Worm (Caenorhabditis elegans) whole organism, L2 larva: ENCODE measurements around the gene F19H8.2.

Experiments
- aly-2 ChIP-seq: fragments of 150-350 bp; optimal IDR thresholded peaks from 2 replicates; lab custom pipeline; 2014; ENCODE audit warnings: missing biosample characterization, missing genetic modification characterization
- blmp-1 ChIP-seq: sonication (generic microtip); optimal IDR thresholded peaks from 2 replicates; lab custom pipeline; 2017; ENCODE audit warnings: missing genetic modification characterization, mild to moderate bottlenecking, missing compliant biosample characterization, antibody characterized with exemption, moderate library complexity; ENCODE audit not compliant: insufficient read depth
- fos-1 ChIP-seq: fragments of 150-350 bp; optimal IDR thresholded peaks from 2 replicates; lab custom pipeline; 2014; ENCODE audit warnings: missing biosample characterization, missing genetic modification characterization
- lin-11 ChIP-seq: fragments of 150-350 bp; sonication (generic microtip); optimal IDR thresholded peaks from 2 replicates; lab custom pipeline; 2014; ENCODE audit warnings: missing biosample characterization, missing genetic modification characterization, inconsistent platforms, mixed read lengths
- lin-13 ChIP-seq: fragments of 150-350 bp; optimal IDR thresholded peaks from 2 replicates; lab custom pipeline; 2014; ENCODE audit warnings: missing biosample characterization, missing genetic modification reagents, missing genetic modification characterization
- lin-39 ChIP-seq: fragments of 150-350 bp; optimal IDR thresholded peaks from 2 replicates; lab custom pipeline; 2014; ENCODE audit warnings: missing biosample characterization, missing genetic modification reagents, missing genetic modification characterization
- mbf-1 ChIP-seq: sonication (generic microtip); optimal IDR thresholded peaks from 2 replicates; lab custom pipeline; 2017; ENCODE audit warnings: missing biosample characterization, missing genetic modification characterization
- sem-4 ChIP-seq: fragments of 150-350 bp; optimal IDR thresholded peaks from 2 replicates; lab custom pipeline; 2014; ENCODE audit warnings: missing biosample characterization, missing genetic modification reagents, missing genetic modification characterization
- unc-39 ChIP-seq: fragments of 150-350 bp; optimal IDR thresholded peaks from 2 replicates; lab custom pipeline; 2014; ENCODE audit warnings: missing biosample characterization, missing genetic modification characterization
- unc-55 ChIP-seq: fragments of 150-350 bp; sonication (generic microtip); optimal IDR thresholded peaks from 3 replicates; lab custom pipeline; 2014; ENCODE audit warnings: missing biosample characterization, missing genetic modification reagents, missing genetic modification characterization
- unc-62 ChIP-seq: fragments of 150-350 bp; optimal IDR thresholded peaks from 2 replicates; lab custom pipeline; 2014; ENCODE audit warnings: missing biosample characterization, missing genetic modification reagents, missing genetic modification characterization

- TF ChIP-seq sem-4 (tag; lab: Kevin White, UChicago) (no peak), lin-39 (no peak), mbf-1 (tag; lab: Kevin White, UChicago) (no peak), blmp-1 (tag; lab: Kevin White, UChicago) (no peak), unc-62 (GFP tag; lab: Kevin White, UChicago) (no peak), lin-13 (no peak), lin-11 (tag; lab: Kevin White, UChicago) (no peak), unc-39 (tag; lab: Kevin White, UChicago) (no peak), aly-2 (tag; lab: Kevin White, UChicago) (no peak), fos-1 (tag; lab: Kevin White, UChicago) (no peak), unc-55 (GFP tag; lab: Kevin White, UChicago) (no peak)
Measured at ce11 chrII:14608508-14608907, 2.8 kb upstream of the F19H8.2 start.
